Worm (Caenorhabditis elegans) whole organism, L3 larva: Measurements from ENCODE around the gene cdh-9.

Experiments used
- R02D3.7 ChIP-seq: fragments of 150-350 bp; optimal IDR thresholded peaks from 2 replicates; lab custom pipeline; 2014; ENCODE audit warnings: missing biosample characterization, missing genetic modification characterization
- ZK546.5 ChIP-seq: sonication (generic microtip); optimal IDR thresholded peaks from 2 replicates; lab custom pipeline; 2017; ENCODE audit warnings: missing biosample characterization, missing genetic modification characterization
- aly-2 ChIP-seq: fragments of 150-350 bp; optimal IDR thresholded peaks from 2 replicates; lab custom pipeline; 2014; ENCODE audit warnings: missing biosample characterization, missing genetic modification characterization
- ama-1 ChIP-seq: fragments of 150-350 bp; optimal IDR thresholded peaks from 2 replicates; lab custom pipeline; 2018
- ceh-16 ChIP-seq: sonication (generic microtip); optimal IDR thresholded peaks from 2 replicates; lab custom pipeline; 2017; ENCODE audit warnings: missing biosample characterization, missing genetic modification characterization
- ceh-28 ChIP-seq: fragments of 150-350 bp; optimal IDR thresholded peaks from 2 replicates; lab custom pipeline; 2014; ENCODE audit warnings: missing biosample characterization, missing genetic modification reagents, missing genetic modification characterization
- ceh-82 ChIP-seq: fragments of 150-350 bp; optimal IDR thresholded peaks from 2 replicates; lab custom pipeline; 2014; ENCODE audit warnings: missing biosample characterization, missing genetic modification characterization
- egl-5 ChIP-seq: fragments of 150-350 bp; optimal IDR thresholded peaks from 2 replicates; lab custom pipeline; 2017; ENCODE audit warnings: missing biosample characterization, missing genetic modification reagents, missing genetic modification characterization, inconsistent platforms
- elt-1 ChIP-seq: fragments of 150-350 bp; optimal IDR thresholded peaks from 2 replicates; lab custom pipeline; 2014; ENCODE audit warnings: missing biosample characterization, missing genetic modification characterization
- elt-2 ChIP-seq: sonication (generic microtip); optimal IDR thresholded peaks from 2 replicates; lab custom pipeline; 2016; ENCODE audit warnings: missing genetic modification reagents, mild to moderate bottlenecking, missing genetic modification characterization, missing compliant biosample characterization
- fos-1 ChIP-seq: fragments of 150-350 bp; optimal IDR thresholded peaks from 2 replicates; lab custom pipeline; 2014; ENCODE audit warnings: missing biosample characterization, missing genetic modification characterization
- hmg-11 ChIP-seq: sonication (generic microtip); optimal IDR thresholded peaks from 2 replicates; lab custom pipeline; 2016; ENCODE audit warnings: missing genetic modification characterization, missing compliant biosample characterization
- lin-39 ChIP-seq: fragments of 150-350 bp; optimal IDR thresholded peaks from 2 replicates; lab custom pipeline; 2018; ENCODE audit warnings: missing biosample characterization, missing genetic modification reagents, missing genetic modification characterization
- mdl-1 ChIP-seq: fragments of 150-350 bp; optimal IDR thresholded peaks from 2 replicates; lab custom pipeline; 2014; ENCODE audit warnings: missing biosample characterization, missing genetic modification characterization
- nhr-11 ChIP-seq: fragments of 150-350 bp; optimal IDR thresholded peaks from 2 replicates; lab custom pipeline; 2014; ENCODE audit warnings: missing biosample characterization, missing genetic modification characterization
- nhr-23 ChIP-seq: fragments of 150-350 bp; optimal IDR thresholded peaks from 2 replicates; lab custom pipeline; 2014; ENCODE audit warnings: missing biosample characterization, missing genetic modification reagents, missing genetic modification characterization
- nhr-237 ChIP-seq: fragments of 150-350 bp; optimal IDR thresholded peaks from 2 replicates; lab custom pipeline; 2014; ENCODE audit warnings: missing biosample characterization, missing genetic modification characterization
- nhr-25 ChIP-seq: sonication (generic microtip); optimal IDR thresholded peaks from 2 replicates; lab custom pipeline; 2017; ENCODE audit warnings: missing biosample characterization, missing genetic modification characterization
- nhr-28 ChIP-seq: fragments of 150-350 bp; optimal IDR thresholded peaks from 2 replicates; lab custom pipeline; 2014; ENCODE audit warnings: missing biosample characterization, missing genetic modification characterization
- nhr-43 ChIP-seq: sonication (generic microtip); optimal IDR thresholded peaks from 2 replicates; lab custom pipeline; 2016; ENCODE audit warnings: mild to moderate bottlenecking, missing genetic modification characterization, missing compliant biosample characterization; ENCODE audit not compliant: poor library complexity, severe bottlenecking
- nhr-67 ChIP-seq: fragments of 150-350 bp; optimal IDR thresholded peaks from 2 replicates; lab custom pipeline; 2014; ENCODE audit warnings: missing biosample characterization, missing genetic modification characterization
- nhr-76 ChIP-seq: fragments of 150-350 bp; sonication (generic microtip); optimal IDR thresholded peaks from 5 replicates; lab custom pipeline; 2014; ENCODE audit warnings: missing biosample characterization, missing genetic modification characterization
- sea-2 ChIP-seq: fragments of 150-350 bp; sonication (generic microtip); optimal IDR thresholded peaks from 4 replicates; lab custom pipeline; 2014; ENCODE audit warnings: missing biosample characterization, missing genetic modification reagents, missing genetic modification characterization
- tbx-2 ChIP-seq: sonication (generic microtip); optimal IDR thresholded peaks from 2 replicates; lab custom pipeline; 2016; ENCODE audit warnings: mild to moderate bottlenecking, missing genetic modification characterization, missing compliant biosample characterization
- unc-62 ChIP-seq: fragments of 150-350 bp; sonication (generic microtip); optimal IDR thresholded peaks from 4 replicates; lab custom pipeline; 2014; ENCODE audit warnings: missing biosample characterization, missing genetic modification reagents, missing genetic modification characterization
- zag-1 ChIP-seq: fragments of 150-350 bp; optimal IDR thresholded peaks from 2 replicates; lab custom pipeline; 2014; ENCODE audit warnings: missing biosample characterization, missing genetic modification characterization
- ztf-11 ChIP-seq: fragments of 150-350 bp; optimal IDR thresholded peaks from 2 replicates; lab custom pipeline; 2014; ENCODE audit warnings: missing biosample characterization, missing genetic modification characterization

The cdh-9 gene

DNA sequence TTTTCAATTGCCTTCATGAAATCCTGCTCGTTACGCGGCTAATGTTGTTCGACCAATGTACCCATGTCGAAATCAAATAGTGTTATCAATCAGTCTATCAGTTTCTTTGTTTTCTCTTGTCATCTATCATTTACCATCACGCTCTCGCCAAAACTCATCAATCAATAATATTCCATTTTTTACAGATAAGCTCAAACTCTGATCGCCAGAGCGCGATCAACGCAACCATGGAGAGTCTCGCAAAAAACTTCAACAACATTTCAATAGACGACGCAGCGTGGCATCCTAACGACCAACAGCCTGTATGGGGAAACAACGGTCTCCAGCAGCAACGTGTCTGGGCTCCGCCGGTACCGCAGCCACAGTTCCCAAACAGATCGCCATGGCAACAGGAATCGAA lies 18.2 kb downstream of the cdh-9 start, which contains the start of gene ain-1:
TSS of gene ain-1 (plus strand) at position 186 of the 400 bp plus-strand sequence.
- TF ChIP-seq aly-2 (tag; lab: Kevin White, UChicago) (no peak), ceh-28 (tag; lab: Kevin White, UChicago) (peak; percentile 3), elt-2 (tag; lab: Kevin White, UChicago) (peak; percentile 25), ama-1 (lab: Kevin White, UChicago) (peak; percentile 43)

DNA sequence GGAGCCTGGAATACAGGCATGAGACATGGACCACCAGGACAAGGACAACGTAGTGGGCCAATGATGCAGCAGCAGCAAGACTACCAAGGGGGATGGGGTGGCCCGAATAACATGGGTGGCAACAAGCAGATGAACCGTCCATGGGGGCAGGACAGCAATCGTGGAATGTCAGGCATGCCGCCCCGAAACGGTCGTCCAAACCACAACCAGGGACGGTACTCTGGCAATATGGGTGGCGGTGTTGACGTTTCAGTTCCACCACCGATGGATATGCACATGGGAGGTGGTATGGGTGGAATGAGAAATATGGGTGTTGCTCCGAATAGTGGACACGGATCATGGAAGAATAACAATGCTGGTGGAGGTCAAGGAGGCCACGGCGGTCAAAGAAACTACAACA lies 19.1 kb downstream of the cdh-9 start:
- TF ChIP-seq sea-2 (GFP tag; lab: Kevin White, UChicago): no peak
- TF ChIP-seq elt-1: no peak
- TF ChIP-seq ama-1 (lab: Kevin White, UChicago): peak; percentile 55
- TF ChIP-seq, all 47 proteins: peak for 1

DNA sequence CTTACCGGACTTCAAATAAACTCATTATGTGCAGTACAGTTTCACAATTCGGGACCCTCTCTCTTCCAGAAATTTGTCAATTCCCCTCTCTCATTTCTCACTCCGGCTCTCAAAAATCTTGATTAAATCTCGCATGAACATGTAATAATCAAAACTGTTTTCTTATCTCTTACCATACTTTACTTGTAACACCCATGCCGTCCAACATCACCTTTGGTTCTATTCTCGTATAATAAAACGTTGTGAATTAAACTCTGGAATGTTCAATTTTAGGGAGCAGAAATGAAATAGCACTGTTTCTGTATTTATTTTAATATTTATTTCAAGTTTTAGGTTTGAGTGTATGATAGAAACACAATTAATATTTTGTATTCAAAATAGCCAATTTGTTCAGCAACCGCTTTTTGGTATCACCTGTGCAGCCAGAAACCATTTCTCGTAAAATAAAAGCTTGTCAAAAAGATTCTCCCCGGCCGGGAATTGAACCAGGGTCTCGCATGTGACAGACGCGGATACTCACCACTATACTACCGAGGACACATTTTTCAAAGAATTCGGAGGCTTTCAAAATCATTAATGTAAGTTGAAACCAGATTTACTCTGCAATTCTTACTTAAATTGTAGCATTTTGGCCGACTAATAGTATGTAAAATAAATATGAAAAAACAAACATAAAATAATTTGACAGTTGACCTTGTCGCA lies 22.5 kb downstream of the cdh-9 start:
- TF ChIP-seq fos-1 (tag; lab: Kevin White, UChicago) (no peak), nhr-23 (tag; lab: Kevin White, UChicago) (peak; percentile 29), elt-2 (tag; lab: Kevin White, UChicago) (peak; percentile 5)

DNA sequence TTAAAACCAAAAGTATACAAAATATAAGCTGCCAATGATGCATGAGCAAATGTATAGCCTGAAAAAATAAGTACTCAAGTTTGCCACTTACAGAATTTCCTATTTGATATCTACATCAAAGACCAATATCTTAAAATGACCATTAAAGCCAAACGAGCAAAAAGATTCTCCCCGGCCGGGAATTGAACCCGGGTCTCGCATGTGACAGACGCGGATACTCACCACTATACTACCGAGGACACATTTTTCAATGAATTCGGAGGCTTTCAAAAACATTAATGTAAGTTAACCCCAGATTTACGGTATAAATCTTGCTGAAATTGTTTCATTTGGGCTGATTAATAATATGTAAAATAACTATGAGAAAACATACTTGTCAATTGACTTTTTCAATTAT lies 23.1 kb downstream of the cdh-9 start:
- TF ChIP-seq nhr-11 (tag; lab: Kevin White, UChicago): no peak
- no peak for TF ChIP-seq lin-39 (tag; lab: Kevin White, UChicago)
- TF ChIP-seq unc-62 (GFP tag; lab: Kevin White, UChicago): no peak
- no peak for TF ChIP-seq ztf-11 (tag; lab: Kevin White, UChicago)
- no peak for TF ChIP-seq nhr-76 (tag; lab: Kevin White, UChicago)
- TF ChIP-seq egl-5 (tag; lab: Kevin White, UChicago): no peak
- no peak for TF ChIP-seq ceh-16 (tag; lab: Kevin White, UChicago)
- no peak for TF ChIP-seq zag-1 (tag; lab: Kevin White, UChicago)
- TF ChIP-seq nhr-237 (tag; lab: Kevin White, UChicago): no peak
- no peak for TF ChIP-seq nhr-43 (tag; lab: Kevin White, UChicago)
- TF ChIP-seq ceh-82 (tag; lab: Kevin White, UChicago): no peak
- no peak for TF ChIP-seq hmg-11
- no peak for TF ChIP-seq nhr-67 (tag; lab: Kevin White, UChicago)
- no peak for TF ChIP-seq R02D3.7 (tag; lab: Kevin White, UChicago)
- no peak for TF ChIP-seq ZK546.5 (tag; lab: Kevin White, UChicago)

DNA sequence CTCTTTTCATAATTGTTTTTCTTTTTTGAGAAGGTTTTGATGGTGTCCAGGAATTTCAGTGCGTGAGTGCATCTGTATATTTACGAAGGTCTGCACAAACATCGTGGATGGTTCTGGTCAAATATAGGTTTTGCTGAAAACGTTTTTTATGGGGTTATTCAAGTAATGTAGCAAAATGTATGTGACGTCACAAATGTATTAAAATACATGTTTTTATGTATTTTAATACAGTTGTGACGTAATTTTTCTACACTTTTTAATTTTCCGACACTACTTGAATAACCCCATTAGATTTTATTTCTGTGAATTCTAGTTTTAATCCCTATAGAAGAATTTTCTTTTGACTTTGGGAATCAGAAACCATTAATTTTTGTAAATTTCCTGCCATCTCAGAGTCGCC lies 23.7 kb downstream of the cdh-9 start:
- no peak for TF ChIP-seq ZK546.5 (tag; lab: Kevin White, UChicago)
- no peak for TF ChIP-seq nhr-28 (tag; lab: Kevin White, UChicago)
- no peak for TF ChIP-seq nhr-23 (tag; lab: Kevin White, UChicago)
- TF ChIP-seq, all 47 proteins: peak for 0

DNA sequence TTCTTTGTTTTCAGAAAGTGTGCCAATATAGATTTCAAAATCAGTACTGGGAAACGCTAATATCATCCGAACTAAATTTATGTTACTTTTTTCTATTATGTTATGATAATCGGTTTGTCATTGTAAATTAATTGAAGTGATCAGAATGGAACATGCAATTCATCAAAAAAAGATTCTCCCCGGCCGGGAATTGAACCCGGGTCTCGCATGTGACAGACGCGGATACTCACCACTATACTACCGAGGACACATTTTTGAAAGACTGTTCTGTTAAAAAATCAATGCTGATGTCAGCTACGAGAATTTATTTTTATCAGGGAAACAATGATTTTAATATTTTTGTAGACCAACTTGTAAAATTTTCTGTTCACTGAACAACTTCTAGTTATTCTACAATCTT lies 24.1 kb downstream of the cdh-9 start:
- TF ChIP-seq elt-2 (tag; lab: Kevin White, UChicago) (peak; percentile 39), nhr-23 (tag; lab: Kevin White, UChicago) (peak; percentile 26), nhr-25 (tag; lab: Kevin White, UChicago) (peak; percentile 21), nhr-43 (tag; lab: Kevin White, UChicago) (peak; percentile 72), hmg-11 (no peak)

DNA sequence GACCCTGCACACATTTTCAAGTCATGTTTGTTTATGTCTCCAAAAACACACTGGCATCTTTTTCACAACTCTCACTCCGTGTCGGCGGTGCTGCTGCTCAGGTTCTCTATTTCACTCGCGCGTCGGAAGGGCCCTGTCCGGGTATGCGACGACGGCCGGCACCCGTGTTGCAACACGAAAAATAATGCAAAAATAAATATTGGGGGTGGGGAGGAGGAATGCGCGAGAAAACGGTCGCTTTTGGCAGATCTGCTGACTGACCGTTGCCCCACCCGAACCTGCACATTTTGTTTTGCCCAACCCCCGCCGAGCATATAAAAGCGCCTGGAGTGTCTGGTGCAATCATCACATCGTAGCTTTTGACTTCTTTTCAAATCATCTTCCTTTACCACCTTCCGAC lies 26.4 kb downstream of the cdh-9 start, which contains the start of gene cpg-19:
TSS of gene cpg-19 (plus strand) at position 341 of the 400 bp plus-strand sequence.
- TF ChIP-seq ceh-28 (tag; lab: Kevin White, UChicago): no peak
- TF ChIP-seq tbx-2 (tag; lab: Kevin White, UChicago): no peak
- TF ChIP-seq mdl-1: no peak
